Worm (Caenorhabditis elegans): ENCODE measurements around the gene M01F1.8.
A peak's percentile ranks its signal among the peaks of the same experiment; 100 is the strongest.

The M01F1.8 gene

ce11 chrIII:3505051-3505548, 2.8 kb upstream of the M01F1.8 start, which contains the start of gene lias-1 (continued):
- TF ChIP-seq sma-3 (GFP tag; optimal IDR thresholded peaks at IDR 0.05) = peak; percentile 64
- no peak for TF ChIP-seq mbf-1 (tag; optimal IDR thresholded peaks at IDR 0.05)
- TF ChIP-seq lsy-2 (tag; optimal IDR thresholded peaks at IDR 0.05) = peak; percentile 91 to 98
- TF ChIP-seq nhr-23 (tag; optimal IDR thresholded peaks at IDR 0.05) = no peak
- TF ChIP-seq egl-27 (tag; optimal IDR thresholded peaks at IDR 0.05) = no peak

ce11 chrIII:3504239-3504638, 1.9 kb upstream of the M01F1.8 start:
- no peak for TF ChIP-seq mbf-1 (tag; optimal IDR thresholded peaks at IDR 0.05)
- no peak for TF ChIP-seq mdl-1 (tag; optimal IDR thresholded peaks at IDR 0.05)
- no peak for TF ChIP-seq nhr-6 (tag; optimal IDR thresholded peaks at IDR 0.05)
- no peak for TF ChIP-seq R02D3.7 (tag; optimal IDR thresholded peaks at IDR 0.05)
- no peak for TF ChIP-seq blmp-1 (tag; optimal IDR thresholded peaks at IDR 0.05; ENCODE audit: insufficient read depth)
- TF ChIP-seq lin-13 (GFP tag; optimal IDR thresholded peaks at IDR 0.05) = no peak
- TF ChIP-seq nhr-12 (tag; optimal IDR thresholded peaks at IDR 0.05) = no peak
- no peak for TF ChIP-seq fos-1 (tag; optimal IDR thresholded peaks at IDR 0.05)
- TF ChIP-seq crh-2 (tag; optimal IDR thresholded peaks at IDR 0.05) = no peak
- TF ChIP-seq alr-1 (tag; optimal IDR thresholded peaks at IDR 0.05) = no peak
- TF ChIP-seq gmeb-1 (tag; optimal IDR thresholded peaks at IDR 0.05) = no peak
- no peak for TF ChIP-seq ceh-82 (tag; optimal IDR thresholded peaks at IDR 0.05)
- no peak for TF ChIP-seq elt-1 (tag; optimal IDR thresholded peaks at IDR 0.05)
- no peak for TF ChIP-seq Y55F3AM.14 (GFP tag; optimal IDR thresholded peaks at IDR 0.05)

- TF ChIP-seq blmp-1 (tag; optimal IDR thresholded peaks at IDR 0.05; ENCODE audit: insufficient read depth) (no peak), ZK546.5 (tag; optimal IDR thresholded peaks at IDR 0.05) (no peak), lin-13 (GFP tag; optimal IDR thresholded peaks at IDR 0.05) (no peak), dmd-4 (tag; optimal IDR thresholded peaks at IDR 0.05) (no peak), C34F6.9 (tag; optimal IDR thresholded peaks at IDR 0.05) (no peak)
Measured at ce11 chrIII:3503286-3503685, 937 bp upstream of the M01F1.8 start, which contains the start of gene rpl-16. TSS of gene rpl-16 (minus strand) at chrIII:3503604.

ce11 chrIII:3499850-3500249, 2.5 kb downstream of the M01F1.8 start:
- peak; percentile 16 for TF ChIP-seq F13H6.1 (tag; optimal IDR thresholded peaks at IDR 0.05)
- TF ChIP-seq unc-55 (GFP tag; optimal IDR thresholded peaks at IDR 0.05) = peak; percentile 57
- peak; percentile 5 for TF ChIP-seq sma-3 (GFP tag; optimal IDR thresholded peaks at IDR 0.05)
- no peak for TF ChIP-seq skn-1 (tag; optimal IDR thresholded peaks at IDR 0.05)

- no peak for TF ChIP-seq ztf-1 (GFP tag; conservative IDR thresholded peaks at IDR 0.05)
- TF ChIP-seq unc-55 (GFP tag; optimal IDR thresholded peaks at IDR 0.05) = no peak
- TF ChIP-seq mbf-1 (tag; optimal IDR thresholded peaks at IDR 0.05) = no peak
Measured at ce11 chrIII:3498957-3499356, 3.4 kb downstream of the M01F1.8 start, which contains the start of gene M01F1.9. TSS of gene M01F1.9 (minus strand) at chrIII:3499057.

- TF ChIP-seq lsy-2 (tag; optimal IDR thresholded peaks at IDR 0.05) (no peak), nhr-23 (tag; optimal IDR thresholded peaks at IDR 0.05) (no peak), nhr-6 (tag; optimal IDR thresholded peaks at IDR 0.05) (no peak), ZK546.5 (tag; optimal IDR thresholded peaks at IDR 0.05) (no peak), sma-9 (GFP tag; optimal IDR thresholded peaks at IDR 0.05) (no peak), sma-9 (tag; optimal IDR thresholded peaks at IDR 0.05) (no peak), snpc-4 (tag; optimal IDR thresholded peaks at IDR 0.05) (no peak), ceh-82 (tag; optimal IDR thresholded peaks at IDR 0.05) (no peak), R02D3.7 (tag; optimal IDR thresholded peaks at IDR 0.05) (no peak), nhr-129 (tag; optimal IDR thresholded peaks at IDR 0.05) (no peak), nhr-25 (tag; optimal IDR thresholded peaks at IDR 0.05) (no peak)
Measured at ce11 chrIII:3493138-3493537, 9.2 kb downstream of the M01F1.8 start, which contains the start of gene gly-14. TSS of gene gly-14 (minus strand) at chrIII:3493238.

ce11 chrIII:3488224-3488623, 14.1 kb downstream of the M01F1.8 start, which contains the start of gene C34C12.7:
TSS of gene C34C12.7 (minus strand) at chrIII:3488341.
- TF ChIP-seq mbf-1 (tag; optimal IDR thresholded peaks at IDR 0.05) (no peak), nhr-25 (tag; optimal IDR thresholded peaks at IDR 0.05) (no peak), fos-1 (tag; optimal IDR thresholded peaks at IDR 0.05) (no peak)

Data from whole organism, L2 larva.